Worm (Caenorhabditis elegans) whole organism, L4 larva: Measurements from ENCODE around the gene swan-2.
A peak's percentile ranks its signal among the peaks of the same experiment; 100 is the strongest.

Experiments used
- F10B5.3 ChIP-seq: sonication (generic microtip); optimal IDR thresholded peaks from 2 replicates; lab custom pipeline; 2016; ENCODE audit warnings: mild to moderate bottlenecking, missing genetic modification characterization, missing compliant biosample characterization
- R02D3.7 ChIP-seq: fragments of 150-350 bp; sonication (generic microtip); optimal IDR thresholded peaks from 3 replicates; lab custom pipeline; 2014; ENCODE audit warnings: missing biosample characterization, missing genetic modification characterization
- T26A8.4 ChIP-seq: fragments of 200-800 bp; sonication (Bioruptor generic); IDR thresholded peaks from 2 replicates; pipeline ENCODE4 v1.3.6; 2022; ENCODE audit warnings: missing genetic modification characterization, missing compliant biosample characterization
- Y105C5A.15 ChIP-seq: fragments of 200-800 bp; sonication (Bioruptor generic); IDR thresholded peaks from 2 replicates; pipeline ENCODE4 v1.3.6; 2022; ENCODE audit warnings: missing genetic modification characterization, missing compliant biosample characterization
- Y75B8A.6 ChIP-seq: fragments of 200-800 bp; sonication (Bioruptor generic); IDR thresholded peaks from 2 replicates; pipeline ENCODE4 v1.3.6; 2022; ENCODE audit warnings: missing genetic modification reagents, missing genetic modification characterization, missing compliant biosample characterization
- aha-1 ChIP-seq: fragments of 150-350 bp; peaks from one replicate; lab custom pipeline; 2014; ENCODE audit warnings: missing biosample characterization, missing genetic modification characterization
- arid-1 ChIP-seq: fragments of 200-800 bp; sonication (Bioruptor generic); conservative IDR thresholded peaks from 2 replicates; pipeline ENCODE4 v1.3.6; 2022; ENCODE audit warnings: missing genetic modification reagents, missing genetic modification characterization, missing compliant biosample characterization
- attf-4 ChIP-seq: sonication (generic microtip); optimal IDR thresholded peaks from 3 replicates; lab custom pipeline; 2017; ENCODE audit warnings: missing biosample characterization, missing genetic modification characterization
- ceh-20 ChIP-seq: fragments of 200-800 bp; sonication (Bioruptor generic); IDR thresholded peaks from 2 replicates; pipeline ENCODE4 v1.3.6; 2022; ENCODE audit warnings: missing genetic modification reagents, missing genetic modification characterization, missing compliant biosample characterization
- ceh-28 ChIP-seq: fragments of 150-350 bp; optimal IDR thresholded peaks from 2 replicates; lab custom pipeline; 2014; ENCODE audit warnings: missing biosample characterization, missing genetic modification reagents, missing genetic modification characterization
- ceh-62 ChIP-seq: sonication (generic microtip); optimal IDR thresholded peaks from 2 replicates; lab custom pipeline; 2017; ENCODE audit warnings: missing biosample characterization, missing genetic modification characterization
- ctbp-1 ChIP-seq: fragments of 200-800 bp; sonication (Bioruptor generic); IDR thresholded peaks from 2 replicates; pipeline ENCODE4 v1.3.6; 2022; ENCODE audit warnings: missing genetic modification reagents, missing genetic modification characterization, missing compliant biosample characterization
- daf-16 ChIP-seq, 3 experiments: sonication (generic microtip); optimal IDR thresholded peaks; 2 replicates each; lab custom pipeline; 2016 to 2017; ENCODE audit warnings: missing genetic modification characterization in 3 of 3, missing genetic modification reagents in 3 of 3, mild to moderate bottlenecking in 2 of 3, missing compliant biosample characterization in 2 of 3, missing biosample characterization in 1 of 3, moderate library complexity in 1 of 3
- daf-8 ChIP-seq: fragments of 200-800 bp; sonication (Bioruptor generic); IDR thresholded peaks from 2 replicates; pipeline ENCODE4 v1.3.6; 2022; ENCODE audit warnings: missing genetic modification characterization, missing compliant biosample characterization
- dmd-9 ChIP-seq: fragments of 200-800 bp; sonication (Bioruptor generic); IDR thresholded peaks from 2 replicates; pipeline ENCODE4 v1.3.6; 2022; ENCODE audit warnings: missing genetic modification reagents, missing genetic modification characterization, missing compliant biosample characterization
- duxl-1 ChIP-seq: sonication (generic microtip); optimal IDR thresholded peaks from 2 replicates; lab custom pipeline; 2016; ENCODE audit warnings: mild to moderate bottlenecking, missing genetic modification characterization, moderate library complexity, missing compliant biosample characterization; ENCODE audit not compliant: poor library complexity
- dve-1 ChIP-seq: sonication (generic microtip); optimal IDR thresholded peaks from 2 replicates; lab custom pipeline; 2017; ENCODE audit warnings: antibody characterized with exemption, mild to moderate bottlenecking, missing genetic modification characterization, missing compliant biosample characterization; ENCODE audit not compliant: insufficient read depth
- fkh-10 ChIP-seq: fragments of 150-350 bp; optimal IDR thresholded peaks from 2 replicates; lab custom pipeline; 2014; ENCODE audit warnings: missing biosample characterization, missing genetic modification reagents, missing genetic modification characterization
- fos-1 ChIP-seq: fragments of 150-350 bp; optimal IDR thresholded peaks from 2 replicates; lab custom pipeline; 2014; ENCODE audit warnings: missing biosample characterization, missing genetic modification characterization
- hif-1 ChIP-seq, 2 experiments: sonication (generic microtip); optimal IDR thresholded peaks; 2 replicates each; lab custom pipeline; 2016 to 2017; ENCODE audit warnings: missing compliant biosample characterization in 2 of 2, missing genetic modification characterization in 2 of 2, missing genetic modification reagents in 2 of 2, missing genotype in 2 of 2, mild to moderate bottlenecking in 1 of 2
- hlh-11 ChIP-seq: fragments of 200-800 bp; sonication (Bioruptor generic); optimal IDR thresholded peaks from 2 replicates; lab custom pipeline; 2018; ENCODE audit warnings: mild to moderate bottlenecking, missing genetic modification characterization, missing compliant biosample characterization
- hlh-30 ChIP-seq: sonication (generic microtip); optimal IDR thresholded peaks from 2 replicates; lab custom pipeline; 2017; ENCODE audit warnings: antibody characterized with exemption, mild to moderate bottlenecking, missing genetic modification characterization, missing compliant biosample characterization; ENCODE audit not compliant: insufficient read depth
- hmg-1.1 ChIP-seq: fragments of 200-800 bp; sonication (Bioruptor generic); IDR thresholded peaks from 2 replicates; pipeline ENCODE4 v1.3.6; 2022; ENCODE audit warnings: missing genetic modification reagents, missing genetic modification characterization, missing compliant biosample characterization
- lin-13 ChIP-seq: fragments of 150-350 bp; optimal IDR thresholded peaks from 2 replicates; lab custom pipeline; 2014; ENCODE audit warnings: missing biosample characterization, missing genetic modification reagents, missing genetic modification characterization
- lin-15B ChIP-seq: fragments of 150-350 bp; sonication (generic microtip); optimal IDR thresholded peaks from 3 replicates; lab custom pipeline; 2014; ENCODE audit warnings: missing biosample characterization, missing genetic modification characterization
- lin-38 ChIP-seq: fragments of 200-800 bp; sonication (Bioruptor generic); IDR thresholded peaks from 2 replicates; pipeline ENCODE4 v1.3.6; 2022; ENCODE audit warnings: missing genetic modification reagents, missing genetic modification characterization, missing compliant biosample characterization
- lsy-2 ChIP-seq, 2 experiments: fragments of 150-350 bp in 1 of 2; sonication (generic microtip) in 1 of 2; optimal IDR thresholded peaks; 2 replicates each; lab custom pipeline; 2014 to 2017; ENCODE audit warnings: missing biosample characterization in 2 of 2, missing genetic modification characterization in 2 of 2
- madf-9 ChIP-seq: fragments of 200-800 bp; sonication (Bioruptor generic); conservative IDR thresholded peaks from 2 replicates; pipeline ENCODE4 v1.3.6; 2022; ENCODE audit warnings: missing genetic modification reagents, missing genetic modification characterization, missing compliant biosample characterization
- mdl-1 ChIP-seq, 2 experiments: fragments of 150-350 bp in 1 of 2; sonication (generic microtip) in 1 of 2; optimal IDR thresholded peaks; 2 replicates each; lab custom pipeline; 2014 to 2017; ENCODE audit warnings: missing biosample characterization in 2 of 2, missing genetic modification characterization in 2 of 2
- mep-1 ChIP-seq: fragments of 150-350 bp; sonication (generic microtip); optimal IDR thresholded peaks from 3 replicates; lab custom pipeline; 2014; ENCODE audit warnings: missing biosample characterization, missing genetic modification characterization
- mes-2 ChIP-seq: sonication (generic microtip); optimal IDR thresholded peaks from 2 replicates; lab custom pipeline; 2016; ENCODE audit warnings: missing genotype, mild to moderate bottlenecking, missing genetic modification characterization, missing compliant biosample characterization; ENCODE audit not compliant: poor library complexity, severe bottlenecking
- nhr-10 ChIP-seq: fragments of 150-350 bp; optimal IDR thresholded peaks from 2 replicates; lab custom pipeline; 2014; ENCODE audit warnings: missing biosample characterization, missing genetic modification characterization
- nhr-102 ChIP-seq: sonication (generic microtip); optimal IDR thresholded peaks from 2 replicates; lab custom pipeline; 2016; ENCODE audit warnings: mild to moderate bottlenecking, missing genetic modification characterization, moderate library complexity, missing compliant biosample characterization
- nhr-28 ChIP-seq: fragments of 150-350 bp; optimal IDR thresholded peaks from 2 replicates; lab custom pipeline; 2014; ENCODE audit warnings: missing biosample characterization, missing genetic modification characterization
- nhr-42 ChIP-seq: fragments of 200-800 bp; sonication (Bioruptor generic); IDR thresholded peaks from 2 replicates; pipeline ENCODE4 v1.3.6; 2022; ENCODE audit warnings: missing genetic modification characterization, missing compliant biosample characterization
- nhr-48 ChIP-seq: sonication (generic microtip); optimal IDR thresholded peaks from 2 replicates; lab custom pipeline; 2016; ENCODE audit warnings: mild to moderate bottlenecking, missing genetic modification characterization, missing compliant biosample characterization
- php-3 ChIP-seq: fragments of 200-800 bp; sonication (Bioruptor generic); IDR thresholded peaks from 2 replicates; pipeline ENCODE4 v1.3.6; 2022; ENCODE audit warnings: missing genetic modification reagents, missing genetic modification characterization, missing compliant biosample characterization
- pqm-1 ChIP-seq: sonication (generic microtip); optimal IDR thresholded peaks from 2 replicates; lab custom pipeline; 2017; ENCODE audit warnings: missing biosample characterization, missing genetic modification characterization
- rbr-2 ChIP-seq: sonication (generic microtip); optimal IDR thresholded peaks from 2 replicates; lab custom pipeline; 2016; ENCODE audit warnings: missing genotype, missing genetic modification characterization, missing compliant biosample characterization
- saeg-2 ChIP-seq: fragments of 200-800 bp; sonication (Bioruptor generic); IDR thresholded peaks from 2 replicates; pipeline ENCODE4 v1.3.6; 2022; ENCODE audit warnings: missing genetic modification reagents, missing genetic modification characterization, missing compliant biosample characterization
- sdz-12 ChIP-seq: fragments of 200-800 bp; sonication (Bioruptor generic); optimal IDR thresholded peaks from 2 replicates; lab custom pipeline; 2018; ENCODE audit warnings: mild to moderate bottlenecking, missing genetic modification characterization, missing compliant biosample characterization
- set-16 ChIP-seq: fragments of 200-800 bp; sonication (Bioruptor generic); IDR thresholded peaks from 2 replicates; pipeline ENCODE4 v1.3.6; 2022; ENCODE audit warnings: missing genetic modification reagents, missing genetic modification characterization, missing compliant biosample characterization
- spr-1 ChIP-seq: sonication (generic microtip); optimal IDR thresholded peaks from 2 replicates; lab custom pipeline; 2016; ENCODE audit warnings: mild to moderate bottlenecking, missing genetic modification characterization, missing compliant biosample characterization
- tra-1 ChIP-seq: fragments of 200-800 bp; sonication (Bioruptor generic); IDR thresholded peaks from 2 replicates; pipeline ENCODE4 v1.3.6; 2022; ENCODE audit warnings: missing genetic modification reagents, missing genetic modification characterization, missing compliant biosample characterization
- zfp-3 ChIP-seq: fragments of 200-800 bp; sonication (Bioruptor generic); conservative IDR thresholded peaks from 2 replicates; pipeline ENCODE4 v1.3.6; 2022; ENCODE audit warnings: missing genetic modification reagents, missing genetic modification characterization, missing compliant biosample characterization
- zip-2 ChIP-seq: fragments of 150-350 bp; optimal IDR thresholded peaks from 2 replicates; lab custom pipeline; 2014; ENCODE audit warnings: missing biosample characterization, missing genetic modification characterization

The swan-2 gene

ce11 chrV:13790557-13790956, 13.5 kb downstream of the swan-2 start:
- TF ChIP-seq Y75B8A.6 (GFP tag; lab: Robert Waterston, UW) (no peak), hlh-30 (tag; lab: Kevin White, UChicago) (peak; percentile 72), mep-1 (tag; lab: Kevin White, UChicago) (peak; percentile 41), lin-38 (GFP tag; lab: Robert Waterston, UW) (no peak), arid-1 (GFP tag; lab: Robert Waterston, UW) (no peak), nhr-28 (tag; lab: Kevin White, UChicago) (peak; percentile 65), mdl-1 (tag; optimal IDR thresholded peaks at IDR 0.05; lab: Kevin White, UChicago) (peak in 1 of 2 experiments; percentile 26), hlh-11 (tag; lab: Kevin White, UChicago) (peak; percentile 22), lsy-2 (tag; optimal IDR thresholded peaks at IDR 0.05; lab: Kevin White, UChicago) (peak in 1 of 2 experiments; percentile 19)

- TF ChIP-seq sdz-12 (GFP tag; lab: Kevin White, UChicago) (no peak), hmg-1.1 (no peak), aha-1 (tag; lab: Kevin White, UChicago) (peak; percentile 72), tra-1 (GFP tag; lab: Robert Waterston, UW) (no peak), set-16 (GFP tag; lab: Robert Waterston, UW) (no peak), F10B5.3 (tag; lab: Kevin White, UChicago) (no peak), nhr-42 (GFP tag; lab: Robert Waterston, UW) (no peak), zfp-3 (0 out of 2 replicates have a peak, but pooled peaks have one; percentile 21), Y105C5A.15 (GFP tag; lab: Robert Waterston, UW) (no peak)
- TF ChIP-seq, all 104 proteins: peak for 2
Measured at ce11 chrV:13790117-13790516, 14.0 kb downstream of the swan-2 start.

ce11 chrV:13789362-13789761, 14.7 kb downstream of the swan-2 start:
- TF ChIP-seq rbr-2 (peak; percentile 77), mes-2 (tag; lab: Kevin White, UChicago) (peak; percentile 73), daf-16 (GFP tag; optimal IDR thresholded peaks at IDR 0.05; lab: Kevin White, UChicago) (peak; percentile 50 to 51), daf-16 (tag; optimal IDR thresholded peaks at IDR 0.05; lab: Kevin White, UChicago) (peak; percentile 90), hif-1 (tag; optimal IDR thresholded peaks at IDR 0.05; lab: Kevin White, UChicago) (peak in 1 of 2 experiments; percentile 85), T26A8.4 (peak; percentile 52), fkh-10 (GFP tag; lab: Kevin White, UChicago) (peak; percentile 74), nhr-10 (tag; lab: Kevin White, UChicago) (peak; percentile 18), ceh-28 (tag; lab: Kevin White, UChicago) (peak; percentile 35), ceh-20 (peak; percentile 82), attf-4 (tag; lab: Kevin White, UChicago) (peak; percentile 7), ceh-62 (tag; lab: Kevin White, UChicago) (no peak), pqm-1 (tag; lab: Kevin White, UChicago) (no peak), php-3 (no peak), duxl-1 (no peak), daf-8 (GFP tag; lab: Robert Waterston, UW) (no peak), fos-1 (tag; lab: Kevin White, UChicago) (no peak), madf-9 (peak; percentile 39; the same call in 1 of the 2 replicates), saeg-2 (peak; percentile 52; the same call in 1 of the 2 replicates), dmd-9 (0 out of 2 replicates have a peak, but pooled peaks have one; percentile 50), dve-1 (tag; lab: Kevin White, UChicago) (peak; percentile 95), zip-2 (tag; lab: Kevin White, UChicago) (no peak), set-16 (GFP tag; lab: Robert Waterston, UW) (peak; percentile 35; the same call in 1 of the 2 replicates), spr-1 (tag; lab: Kevin White, UChicago) (peak; percentile 15), nhr-102 (tag; lab: Kevin White, UChicago) (peak; percentile 36), nhr-48 (tag; lab: Kevin White, UChicago) (peak; percentile 3), lin-15B (tag; lab: Kevin White, UChicago) (peak; percentile 30), ctbp-1 (GFP tag; lab: Robert Waterston, UW) (peak; percentile 30; the same call in 1 of the 2 replicates), hlh-30 (tag; lab: Kevin White, UChicago) (peak; percentile 86), lin-13 (peak; percentile 39), R02D3.7 (tag; lab: Kevin White, UChicago) (no peak)
